Worm (Caenorhabditis elegans): ENCODE data around the gene T03F7.7.
"Not testable (repeated sequence)": the region's sequence is repeated elsewhere in the genome, so short reads cannot be mapped to it uniquely, and the experiment has no call there.

The T03F7.7 gene

ce11 chrV:11282272-11282671 lies 28.9 kb upstream of the T03F7.7 start, which contains the start of gene gly-20:
Gene gly-20 (plus strand): TSS chrV:11282572.
- no peak for TF ChIP-seq C34F6.9 (tag; optimal IDR thresholded peaks at IDR 0.05)
- no peak for TF ChIP-seq mab-5 (tag; optimal IDR thresholded peaks at IDR 0.05)
- no peak for TF ChIP-seq peb-1 (tag; optimal IDR thresholded peaks at IDR 0.05)
- TF ChIP-seq nhr-10 (tag; optimal IDR thresholded peaks at IDR 0.05): no peak
- no peak for TF ChIP-seq alr-1 (tag; optimal IDR thresholded peaks at IDR 0.05)

- not testable (repeated sequence) for TF ChIP-seq ZK546.5 (tag; optimal IDR thresholded peaks at IDR 0.05); lin-13 (GFP tag; optimal IDR thresholded peaks at IDR 0.05); zag-1 (tag; optimal IDR thresholded peaks at IDR 0.05)
Measured at ce11 chrV:11286114-11286513, 25.1 kb upstream of the T03F7.7 start, which contains the start of gene C03E10.3. Gene C03E10.3 (plus strand): TSS chrV:11286414.

ce11 chrV:11290888-11291287 lies 20.3 kb upstream of the T03F7.7 start, which contains the start of gene C03E10.1:
Gene C03E10.1 (plus strand): TSS chrV:11291188.
- TF ChIP-seq blmp-1 (tag; optimal IDR thresholded peaks at IDR 0.05; ENCODE audit: insufficient read depth): no peak
- no peak for TF ChIP-seq nhr-11 (tag; optimal IDR thresholded peaks at IDR 0.05)
- TF ChIP-seq skn-1 (tag; optimal IDR thresholded peaks at IDR 0.05): no peak
- TF ChIP-seq zag-1 (tag; optimal IDR thresholded peaks at IDR 0.05): no peak
- no peak for TF ChIP-seq ztf-1 (GFP tag; conservative IDR thresholded peaks at IDR 0.05)

- TF ChIP-seq mdl-1 (tag; optimal IDR thresholded peaks at IDR 0.05) (no peak), sma-9 (GFP tag; optimal IDR thresholded peaks at IDR 0.05) (no peak), sma-9 (tag; optimal IDR thresholded peaks at IDR 0.05) (no peak), lin-39 (tag; optimal IDR thresholded peaks at IDR 0.05) (no peak), ztf-4 (tag; optimal IDR thresholded peaks at IDR 0.05) (no peak), snpc-4 (tag; optimal IDR thresholded peaks at IDR 0.05) (no peak), peb-1 (tag; optimal IDR thresholded peaks at IDR 0.05) (no peak), nhr-6 (tag; optimal IDR thresholded peaks at IDR 0.05) (no peak), unc-55 (GFP tag; optimal IDR thresholded peaks at IDR 0.05) (no peak), Y55F3AM.14 (GFP tag; optimal IDR thresholded peaks at IDR 0.05) (no peak)
Measured at ce11 chrV:11292682-11293081, 18.5 kb upstream of the T03F7.7 start.

ce11 chrV:11294393-11294792 lies 16.8 kb upstream of the T03F7.7 start, which contains the start of gene T03F7.6:
Gene T03F7.6 (plus strand): TSS chrV:11294693.
- no peak for TF ChIP-seq unc-62 (GFP tag; optimal IDR thresholded peaks at IDR 0.05)
- TF ChIP-seq mbf-1 (tag; optimal IDR thresholded peaks at IDR 0.05): no peak
- TF ChIP-seq skn-1 (tag; optimal IDR thresholded peaks at IDR 0.05): no peak
- TF ChIP-seq nhr-10 (tag; optimal IDR thresholded peaks at IDR 0.05): no peak
- no peak for TF ChIP-seq ama-1 (optimal IDR thresholded peaks at IDR 0.05)
- no peak for TF ChIP-seq ceh-82 (tag; optimal IDR thresholded peaks at IDR 0.05)
- no peak for TF ChIP-seq ceh-16 (tag; optimal IDR thresholded peaks at IDR 0.05)
- no peak for TF ChIP-seq peb-1 (tag; optimal IDR thresholded peaks at IDR 0.05)

ce11 chrV:11298632-11299031 lies 12.6 kb upstream of the T03F7.7 start, which contains the start of gene T03F7.5:
Gene T03F7.5 (minus strand): TSS chrV:11298732.
- TF ChIP-seq R02D3.7 (tag; optimal IDR thresholded peaks at IDR 0.05) (no peak), ztf-4 (tag; optimal IDR thresholded peaks at IDR 0.05) (no peak), unc-39 (tag; optimal IDR thresholded peaks at IDR 0.05) (no peak), aly-2 (tag; optimal IDR thresholded peaks at IDR 0.05) (no peak), alr-1 (tag; optimal IDR thresholded peaks at IDR 0.05) (no peak), ceh-16 (tag; optimal IDR thresholded peaks at IDR 0.05) (no peak), nhr-25 (tag; optimal IDR thresholded peaks at IDR 0.05) (no peak), nhr-12 (tag; optimal IDR thresholded peaks at IDR 0.05) (no peak), lin-39 (tag; optimal IDR thresholded peaks at IDR 0.05) (no peak), sma-3 (GFP tag; optimal IDR thresholded peaks at IDR 0.05) (no peak)

- TF ChIP-seq elt-3 (tag; optimal IDR thresholded peaks at IDR 0.05) (no peak), mab-5 (tag; optimal IDR thresholded peaks at IDR 0.05) (no peak), nhr-129 (tag; optimal IDR thresholded peaks at IDR 0.05) (no peak), Y55F3AM.14 (GFP tag; optimal IDR thresholded peaks at IDR 0.05) (no peak), ztf-11 (tag; optimal IDR thresholded peaks at IDR 0.05) (no peak), ztf-4 (tag; optimal IDR thresholded peaks at IDR 0.05) (no peak), nhr-25 (tag; optimal IDR thresholded peaks at IDR 0.05) (no peak)
Measured at ce11 chrV:11299406-11299805, 11.8 kb upstream of the T03F7.7 start.
